Fruit fly (Drosophila melanogaster) whole organism, embryonic: ENCODE results near the gene dunk.

Source experiments
- Ada2b ChIP-seq: fragments of 200-800 bp; sonication (Bioruptor generic); IDR thresholded peaks from 2 replicates; pipeline ENCODE4 v1.3.6; 2022; ENCODE audit warnings: missing biosample characterization, missing genetic modification characterization
- CG10321 ChIP-seq: fragments of 200-800 bp; sonication (Bioruptor generic); IDR thresholded peaks from 2 replicates; pipeline ENCODE4 v1.3.6; 2022; ENCODE audit warnings: missing biosample characterization, missing genetic modification characterization
- CG10654 ChIP-seq: fragments of 200-800 bp; sonication (Bioruptor generic); optimal IDR thresholded peaks from 2 replicates; lab custom pipeline; 2016; ENCODE audit warnings: missing biosample characterization, missing genetic modification characterization
- CG12299 ChIP-seq: fragments of 200-800 bp; sonication (Bioruptor generic); optimal IDR thresholded peaks from 2 replicates; lab custom pipeline; 2018; ENCODE audit warnings: missing biosample characterization, mild to moderate bottlenecking, missing genetic modification characterization
- CG1603 ChIP-seq: fragments of 200-800 bp; sonication (Bioruptor generic); optimal IDR thresholded peaks from 2 replicates; lab custom pipeline; 2019; ENCODE audit warnings: missing biosample characterization, mild to moderate bottlenecking, missing genetic modification characterization, moderate library complexity
- CG17186 ChIP-seq: fragments of 200-800 bp; sonication (Bioruptor generic); optimal IDR thresholded peaks from 3 replicates; lab custom pipeline; 2017; ENCODE audit warnings: missing biosample characterization, missing genetic modification reagents, missing genetic modification characterization
- CG1792 ChIP-seq: fragments of 200-800 bp; sonication (Bioruptor generic); optimal IDR thresholded peaks from 2 replicates; lab custom pipeline; 2016; ENCODE audit warnings: missing biosample characterization, missing genetic modification characterization
- CG18476 ChIP-seq: fragments of 200-800 bp; sonication (Bioruptor generic); optimal IDR thresholded peaks from 2 replicates; lab custom pipeline; 2016; ENCODE audit warnings: missing biosample characterization, mild to moderate bottlenecking, missing genetic modification characterization
- CG2120 ChIP-seq: fragments of 200-800 bp; sonication (Bioruptor generic); optimal IDR thresholded peaks from 3 replicates; lab custom pipeline; 2016; ENCODE audit warnings: missing biosample characterization, missing genetic modification characterization
- CG31365 ChIP-seq: fragments of 200-800 bp; sonication (Bioruptor generic); optimal IDR thresholded peaks from 2 replicates; lab custom pipeline; 2018; ENCODE audit warnings: missing biosample characterization, mild to moderate bottlenecking, missing genetic modification characterization
- CG33213 ChIP-seq: fragments of 200-800 bp; sonication (Bioruptor generic); optimal IDR thresholded peaks from 3 replicates; lab custom pipeline; 2016; ENCODE audit warnings: missing biosample characterization, missing genetic modification characterization
- CG5180 ChIP-seq: fragments of 200-800 bp; sonication (Bioruptor generic); optimal IDR thresholded peaks from 3 replicates; lab custom pipeline; 2017; ENCODE audit warnings: missing biosample characterization, missing genetic modification characterization, mild to moderate bottlenecking, moderate library complexity, missing genetic modification reagents
- CG5245 ChIP-seq: fragments of 200-800 bp; sonication (Bioruptor generic); optimal IDR thresholded peaks from 3 replicates; lab custom pipeline; 2016; ENCODE audit warnings: missing biosample characterization, missing genetic modification characterization
- CG6689 ChIP-seq: fragments of 200-800 bp; sonication (Bioruptor generic); IDR thresholded peaks from 2 replicates; pipeline ENCODE4 v1.3.6; 2022; ENCODE audit warnings: missing biosample characterization, missing genetic modification characterization
- CG7556 ChIP-seq: fragments of 200-800 bp; sonication (Bioruptor generic); optimal IDR thresholded peaks from 2 replicates; lab custom pipeline; 2017; ENCODE audit warnings: missing biosample characterization, mild to moderate bottlenecking, missing genetic modification characterization
- CG8765 ChIP-seq: fragments of 200-800 bp; sonication (Bioruptor generic); IDR thresholded peaks from 2 replicates; pipeline ENCODE4 v1.3.6; 2022; ENCODE audit warnings: missing biosample characterization, missing genetic modification characterization
- CG9437 ChIP-seq: fragments of 200-800 bp; sonication (Bioruptor generic); optimal IDR thresholded peaks from 2 replicates; lab custom pipeline; 2018; ENCODE audit warnings: missing biosample characterization, mild to moderate bottlenecking, missing genetic modification characterization
- Chrac-16 ChIP-seq: fragments of 200-800 bp; sonication (Bioruptor generic); optimal IDR thresholded peaks from 3 replicates; lab custom pipeline; 2016; ENCODE audit warnings: missing biosample characterization, missing genetic modification characterization
- D19A ChIP-seq: fragments of 200-800 bp; optimal IDR thresholded peaks from 3 replicates; lab custom pipeline; 2019; ENCODE audit warnings: missing biosample characterization, mild to moderate bottlenecking, missing genetic modification characterization, moderate library complexity
- Deaf1 ChIP-seq: fragments of 200-800 bp; optimal IDR thresholded peaks from 3 replicates; lab custom pipeline; 2019; ENCODE audit warnings: missing biosample characterization, mild to moderate bottlenecking, missing genetic modification characterization, moderate library complexity
- H15 ChIP-seq: fragments of 200-800 bp; sonication (Bioruptor generic); IDR thresholded peaks from 3 replicates; pipeline ENCODE4 v1.3.6; 2022; ENCODE audit warnings: missing biosample characterization, missing genetic modification characterization
- Hmr ChIP-seq: fragments of 200-800 bp; sonication (Bioruptor generic); optimal IDR thresholded peaks from 3 replicates; lab custom pipeline; 2017; ENCODE audit warnings: mild to moderate bottlenecking, missing biosample characterization, missing genetic modification reagents, missing genetic modification characterization
- Hr51 ChIP-seq, 2 experiments: fragments of 200-800 bp; sonication (Bioruptor generic); optimal IDR thresholded peaks; 2 replicates in 1 of 2; 3 replicates in 1 of 2; lab custom pipeline; 2016 to 2018; ENCODE audit warnings: missing biosample characterization in 2 of 2, missing genetic modification characterization in 2 of 2, mild to moderate bottlenecking in 1 of 2, moderate library complexity in 1 of 2
- Oli ChIP-seq: fragments of 200-800 bp; sonication (Bioruptor generic); optimal IDR thresholded peaks from 2 replicates; lab custom pipeline; 2018; ENCODE audit warnings: missing biosample characterization, mild to moderate bottlenecking, missing genetic modification characterization, moderate library complexity
- Scr ChIP-seq: fragments of 200-800 bp; sonication (Bioruptor generic); IDR thresholded peaks from 2 replicates; pipeline ENCODE4 v1.3.6; 2022; ENCODE audit warnings: missing biosample characterization, missing genetic modification characterization; ENCODE audit not compliant: partially characterized antibody
- Sox102F ChIP-seq: fragments of 200-800 bp; sonication (Bioruptor generic); optimal IDR thresholded peaks from 2 replicates; lab custom pipeline; 2018; ENCODE audit warnings: missing biosample characterization, mild to moderate bottlenecking, missing genetic modification characterization, moderate library complexity
- Xbp1 ChIP-seq: fragments of 200-800 bp; sonication (Bioruptor generic); optimal IDR thresholded peaks from 3 replicates; lab custom pipeline; 2016; ENCODE audit warnings: missing biosample characterization, mild to moderate bottlenecking, missing genetic modification characterization
- abd-A ChIP-seq: fragments of 200-800 bp; sonication (Bioruptor generic); optimal IDR thresholded peaks from 3 replicates; lab custom pipeline; 2019; ENCODE audit warnings: missing biosample characterization, mild to moderate bottlenecking, missing genetic modification characterization, moderate library complexity
- amos ChIP-seq: fragments of 200-800 bp; sonication (Bioruptor generic); IDR thresholded peaks from 2 replicates; pipeline ENCODE4 v1.3.6; 2022; ENCODE audit warnings: missing biosample characterization, missing genetic modification characterization; ENCODE audit not compliant: partially characterized antibody
- ash1 ChIP-seq: fragments of 200-800 bp; sonication (Bioruptor generic); optimal IDR thresholded peaks from 2 replicates; lab custom pipeline; 2018; ENCODE audit warnings: missing biosample characterization, mild to moderate bottlenecking, missing genetic modification characterization
- dimm ChIP-seq: fragments of 200-800 bp; sonication (Bioruptor generic); IDR thresholded peaks from 2 replicates; pipeline ENCODE4 v1.3.6; 2022; ENCODE audit warnings: missing biosample characterization, missing genetic modification characterization
- emc ChIP-seq: fragments of 200-800 bp; sonication (Bioruptor generic); optimal IDR thresholded peaks from 2 replicates; lab custom pipeline; 2016; ENCODE audit warnings: missing biosample characterization, missing genetic modification characterization
- gsb ChIP-seq: fragments of 200-800 bp; sonication (Bioruptor generic); IDR thresholded peaks from 2 replicates; pipeline ENCODE4 v1.3.6; 2022; ENCODE audit warnings: missing biosample characterization, missing genetic modification characterization
- gsb-n ChIP-seq: fragments of 200-800 bp; sonication (Bioruptor generic); optimal IDR thresholded peaks from 3 replicates; lab custom pipeline; 2018; ENCODE audit warnings: missing biosample characterization, mild to moderate bottlenecking, missing genetic modification characterization
- hbn ChIP-seq: fragments of 200-800 bp; sonication (Bioruptor generic); IDR thresholded peaks from 2 replicates; pipeline ENCODE4 v1.3.6; 2022; ENCODE audit warnings: missing biosample characterization, missing genetic modification characterization; ENCODE audit not compliant: partially characterized antibody
- her ChIP-seq: fragments of 200-800 bp; sonication (Bioruptor generic); optimal IDR thresholded peaks from 2 replicates; lab custom pipeline; 2016; ENCODE audit warnings: missing biosample characterization, missing genetic modification characterization
- jigr1 ChIP-seq: fragments of 200-800 bp; sonication (Bioruptor generic); IDR thresholded peaks from 3 replicates; pipeline ENCODE4 v1.3.6; 2022; ENCODE audit warnings: missing biosample characterization, missing genetic modification characterization
- lola ChIP-seq, 3 experiments: fragments of >200 bp in 2 of 3; fragments of 200-800 bp in 1 of 3; sonication (Bioruptor generic) in 1 of 3; optimal IDR thresholded peaks; 2 replicates each; lab custom pipeline; 2017 to 2019; ENCODE audit warnings: missing biosample characterization in 3 of 3, missing genetic modification characterization in 3 of 3, mild to moderate bottlenecking in 1 of 3, moderate library complexity in 1 of 3
- maf-S ChIP-seq: fragments of 200-800 bp; sonication (Bioruptor generic); optimal IDR thresholded peaks from 2 replicates; lab custom pipeline; 2016; ENCODE audit warnings: missing biosample characterization, missing genetic modification characterization
- mam ChIP-seq: fragments of 200-800 bp; sonication (Bioruptor generic); optimal IDR thresholded peaks from 3 replicates; lab custom pipeline; 2016; ENCODE audit warnings: missing biosample characterization, missing genetic modification characterization
- nau ChIP-seq: fragments of 200-800 bp; sonication (Bioruptor generic); optimal IDR thresholded peaks from 3 replicates; lab custom pipeline; 2017; ENCODE audit warnings: missing biosample characterization, mild to moderate bottlenecking, missing genetic modification characterization, missing genetic modification reagents
- nerfin-1 ChIP-seq: fragments of 200-800 bp; sonication (Bioruptor generic); optimal IDR thresholded peaks from 3 replicates; lab custom pipeline; 2019; ENCODE audit warnings: missing biosample characterization, mild to moderate bottlenecking, missing genetic modification characterization, moderate library complexity
- ranshi ChIP-seq: fragments of 200-800 bp; sonication (Bioruptor generic); IDR thresholded peaks from 2 replicates; pipeline ENCODE4 v1.3.6; 2022; ENCODE audit warnings: missing biosample characterization, missing genetic modification characterization
- schlank ChIP-seq: fragments of 200-800 bp; sonication (Bioruptor generic); optimal IDR thresholded peaks from 2 replicates; lab custom pipeline; 2018; ENCODE audit warnings: missing biosample characterization, mild to moderate bottlenecking, missing genetic modification characterization
- scrt ChIP-seq: fragments of 200-800 bp; sonication (Bioruptor generic); optimal IDR thresholded peaks from 2 replicates; lab custom pipeline; 2018; ENCODE audit warnings: missing biosample characterization, mild to moderate bottlenecking, missing genetic modification characterization, moderate library complexity
- seq ChIP-seq: fragments of 200-800 bp; sonication (Bioruptor generic); IDR thresholded peaks from 2 replicates; pipeline ENCODE4 v1.3.6; 2022; ENCODE audit warnings: missing biosample characterization, missing genetic modification characterization
- sob ChIP-seq: fragments of 200-800 bp; sonication (Bioruptor generic); IDR thresholded peaks from 2 replicates; pipeline ENCODE4 v1.3.6; 2022; ENCODE audit warnings: missing biosample characterization, missing genetic modification characterization
- ssp ChIP-seq: fragments of 200-800 bp; sonication (Bioruptor generic); IDR thresholded peaks from 2 replicates; pipeline ENCODE4 v1.3.6; 2022; ENCODE audit warnings: missing biosample characterization, missing genetic modification characterization
- unc-4 ChIP-seq: fragments of 200-800 bp; sonication (Bioruptor generic); IDR thresholded peaks from 2 replicates; pipeline ENCODE4 v1.3.6; 2022; ENCODE audit warnings: missing biosample characterization, missing genetic modification characterization; ENCODE audit not compliant: partially characterized antibody
- vfl ChIP-seq: fragments of 200-800 bp; sonication (Bioruptor generic); optimal IDR thresholded peaks from 2 replicates; lab custom pipeline; 2016; ENCODE audit warnings: missing biosample characterization, missing genetic modification characterization
- vvl ChIP-seq: fragments of 200-800 bp; sonication (Bioruptor generic); IDR thresholded peaks from 2 replicates; pipeline ENCODE4 v1.3.6; 2022; ENCODE audit warnings: missing biosample characterization, missing genetic modification characterization

Gene dunk

DNA sequence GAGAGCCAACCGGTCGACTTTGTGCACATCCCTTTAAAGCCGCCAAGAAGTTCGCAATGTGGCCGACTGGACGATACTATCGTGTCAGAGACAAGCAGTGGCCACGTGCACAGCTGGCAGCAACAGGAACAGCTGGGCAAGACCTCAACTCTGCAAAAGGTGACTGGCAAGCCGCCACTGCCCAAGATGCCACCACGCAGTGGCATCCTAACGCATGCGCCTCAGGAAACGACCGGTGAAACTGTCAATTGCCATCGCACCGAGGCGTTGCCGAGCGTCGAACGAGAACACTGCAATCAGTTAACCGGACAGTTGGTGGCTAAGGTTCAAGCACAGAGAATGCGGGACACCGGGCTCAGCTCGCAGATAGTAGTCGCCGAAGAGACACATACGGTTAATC is 5.2 kb upstream of the dunk start (continued):
- TF ChIP-seq CG8765 (GFP tag; lab: Robert Waterston, UW) (no peak), D19A (no peak), lola (GFP tag; optimal IDR thresholded peaks at IDR 0.05; lab: Kevin White, UChicago) (no peak), nau (GFP tag; lab: Kevin White, UChicago) (no peak), CG6689 (GFP tag; lab: Robert Waterston, UW) (0 out of 2 replicates have a peak, but pooled peaks have one; percentile 4), Deaf1 (tag; lab: Kevin White, UChicago) (peak; percentile 92), abd-A (tag; lab: Kevin White, UChicago) (no peak), seq (GFP tag; lab: Robert Waterston, UW) (no peak), CG5180 (GFP tag; lab: Kevin White, UChicago) (no peak), CG5245 (GFP tag; lab: Kevin White, UChicago) (no peak), ash1 (no peak), CG31365 (tag; lab: Kevin White, UChicago) (peak; percentile 24), Hr51 (GFP tag; optimal IDR thresholded peaks at IDR 0.05; lab: Kevin White, UChicago) (no peak), emc (no peak), schlank (tag; lab: Kevin White, UChicago) (no peak), scrt (peak; percentile 42), amos (peak; percentile 61), CG7556 (GFP tag; lab: Kevin White, UChicago) (no peak), CG1603 (no peak), CG1792 (GFP tag; lab: Kevin White, UChicago) (no peak), CG10654 (GFP tag; lab: Kevin White, UChicago) (no peak), gsb-n (tag; lab: Kevin White, UChicago) (no peak), CG18476 (no peak), Xbp1 (no peak), unc-4 (peak; percentile 67), CG10321 (GFP tag; lab: Robert Waterston, UW) (no peak), CG17186 (GFP tag; lab: Kevin White, UChicago) (no peak), Scr (peak; percentile 57), Oli (tag; lab: Kevin White, UChicago) (no peak), gsb (no peak), CG2120 (GFP tag; lab: Kevin White, UChicago) (no peak), dimm (GFP tag; lab: Robert Waterston, UW) (no peak), jigr1 (GFP tag; lab: Robert Waterston, UW) (no peak), CG33213 (no peak), ranshi (no peak), maf-S (GFP tag; lab: Kevin White, UChicago) (no peak), ssp (GFP tag; lab: Robert Waterston, UW) (no peak), her (GFP tag; lab: Kevin White, UChicago) (no peak), vvl (GFP tag; lab: Robert Waterston, UW) (0 out of 2 replicates have a peak, but pooled peaks have one; percentile 8), vfl (GFP tag; lab: Kevin White, UChicago) (no peak), hbn (0 out of 2 replicates have a peak, but pooled peaks have one; percentile 27), sob (0 out of 2 replicates have a peak, but pooled peaks have one; percentile 8), nerfin-1 (tag; lab: Kevin White, UChicago) (peak; percentile 70), CG9437 (no peak), Ada2b (no peak), mam (no peak), Hmr (GFP tag; lab: Kevin White, UChicago) (peak; percentile 16), H15 (GFP tag; lab: Robert Waterston, UW) (0 out of 3 replicates have a peak, but pooled peaks have one; percentile 8), CG12299 (tag; lab: Kevin White, UChicago) (no peak), Sox102F (GFP tag; lab: Kevin White, UChicago) (no peak), Chrac-16 (no peak)
